Fruit fly (Drosophila melanogaster): ENCODE data around the gene CG15765.

CG15765 gene

dm6 chrX:5783260-5784040 lies 34.9 kb upstream of the CG15765 start (continued):
- TF ChIP-seq peb (GFP tag; IDR thresholded peaks at IDR 0.05) (no peak), row (GFP tag; IDR thresholded peaks at IDR 0.05) (peak; percentile 41; the same call in 1 of the 3 replicates), CG18262 (tag; optimal IDR thresholded peaks at IDR 0.05) (peak; percentile 54), croc (GFP tag; conservative IDR thresholded peaks at IDR 0.05) (peak; percentile 39; the same call in 1 of the 3 replicates), ac (GFP tag; optimal IDR thresholded peaks at IDR 0.05) (no peak), zen2 (GFP tag; IDR thresholded peaks at IDR 0.05; ENCODE audit: partially characterized antibody) (no peak), CG1603 (tag; optimal IDR thresholded peaks at IDR 0.05) (peak; percentile 74), D (optimal IDR thresholded peaks at IDR 0.05) (no peak), D (GFP tag; optimal IDR thresholded peaks at IDR 0.05) (peak; percentile 42), CG33557 (GFP tag; optimal IDR thresholded peaks at IDR 0.05) (no peak), CG11456 (GFP tag; IDR thresholded peaks at IDR 0.05) (no peak), CG13123 (GFP tag; optimal IDR thresholded peaks at IDR 0.05) (no peak), PHDP (tag; optimal IDR thresholded peaks at IDR 0.05) (peak; percentile 41), cato (GFP tag; optimal IDR thresholded peaks at IDR 0.05; ENCODE audit: borderline replicate concordance) (no peak), CG7556 (GFP tag; optimal IDR thresholded peaks at IDR 0.05) (peak; percentile 26), CG17359 (tag; optimal IDR thresholded peaks at IDR 0.05) (peak; percentile 64), Hr51 (GFP tag; optimal IDR thresholded peaks at IDR 0.05) (peak in 1 of 2 experiments; percentile 53), BEAF-32 (GFP tag; optimal IDR thresholded peaks at IDR 0.05) (no peak), sr (GFP tag; IDR thresholded peaks at IDR 0.05) (no peak), CG2875 (GFP tag; optimal IDR thresholded peaks at IDR 0.05) (peak; percentile 52), CG31441 (GFP tag; IDR thresholded peaks at IDR 0.05) (peak; percentile 70), wor (GFP tag; IDR thresholded peaks at IDR 0.05) (peak; percentile 58), Vsx1 (GFP tag; optimal IDR thresholded peaks at IDR 0.05) (no peak), chinmo (GFP tag; IDR thresholded peaks at IDR 0.05; ENCODE audit: partially characterized antibody) (no peak), ERR (GFP tag; optimal IDR thresholded peaks at IDR 0.05) (no peak), CG13296 (GFP tag; optimal IDR thresholded peaks at IDR 0.05) (no peak), CoRest (tag; optimal IDR thresholded peaks at IDR 0.05) (peak; percentile 37), gsb-n (tag; optimal IDR thresholded peaks at IDR 0.05) (peak; percentile 34), Eip74EF (GFP tag; optimal IDR thresholded peaks at IDR 0.05) (peak in 1 of 2 experiments; percentile 13), hkb (optimal IDR thresholded peaks at IDR 0.05) (no peak), hkb (GFP tag; IDR thresholded peaks at IDR 0.05) (peak; percentile 51; the same call in 1 of the 2 replicates), Kr (GFP tag; optimal IDR thresholded peaks at IDR 0.05) (no peak), CG17361 (GFP tag; IDR thresholded peaks at IDR 0.05) (peak; percentile 57; the same call in 1 of the 3 replicates), Bgb (GFP tag; IDR thresholded peaks at IDR 0.05; ENCODE audit: partially characterized antibody) (no peak), kni (GFP tag; optimal IDR thresholded peaks at IDR 0.05) (peak; percentile 8), repo (GFP tag; optimal IDR thresholded peaks at IDR 0.05) (no peak), CG4282 (GFP tag; optimal IDR thresholded peaks at IDR 0.05) (no peak), lola (GFP tag; optimal IDR thresholded peaks at IDR 0.05) (peak in 1 of 3 experiments; percentile 32), CG17829 (tag; optimal IDR thresholded peaks at IDR 0.05) (peak; percentile 49), HHEX (GFP tag; optimal IDR thresholded peaks at IDR 0.05) (peak; percentile 8), Sox102F (GFP tag; optimal IDR thresholded peaks at IDR 0.05) (peak; percentile 76), Mes4 (GFP tag; optimal IDR thresholded peaks at IDR 0.05) (no peak), Nf-YC (tag; optimal IDR thresholded peaks at IDR 0.05) (no peak), Side (GFP tag; optimal IDR thresholded peaks at IDR 0.05) (no peak), phol (tag; optimal IDR thresholded peaks at IDR 0.05) (peak; percentile 62), CG1529 (GFP tag; optimal IDR thresholded peaks at IDR 0.05) (peak; percentile 41), bsh (GFP tag; optimal IDR thresholded peaks at IDR 0.05) (peak in 1 of 2 experiments; percentile 58), Med (GFP tag) (peak; percentile 50)
